Fruit fly (Drosophila melanogaster) whole organism, wandering third instar larva: ENCODE data around the gene Tctp.

Source experiments
- CG32264 ChIP-seq: fragments of 200-800 bp; sonication (Bioruptor generic); optimal IDR thresholded peaks from 2 replicates; lab custom pipeline; 2016; ENCODE audit warnings: missing biosample characterization, missing genetic modification characterization
- Dfd ChIP-seq: fragments of >200 bp; optimal IDR thresholded peaks from 2 replicates; lab custom pipeline; 2017; ENCODE audit warnings: missing biosample characterization, missing genetic modification characterization
- Dif ChIP-seq: fragments of 200-275, 200-300 bp; sonication (Bioruptor generic); optimal IDR thresholded peaks from 2 replicates; lab custom pipeline; 2018; ENCODE audit warnings: missing biosample characterization, missing genetic modification characterization; ENCODE audit not compliant: partially characterized antibody
- br ChIP-seq: fragments of 200-800 bp; sonication (Bioruptor generic); optimal IDR thresholded peaks from 2 replicates; lab custom pipeline; 2016; ENCODE audit warnings: missing biosample characterization, missing genetic modification characterization
- dmrt93B ChIP-seq: fragments of 200-800 bp; sonication (Bioruptor generic); optimal IDR thresholded peaks from 2 replicates; lab custom pipeline; 2018; ENCODE audit warnings: missing biosample characterization, mild to moderate bottlenecking, missing genetic modification characterization
- pan ChIP-seq: fragments of >200 bp; optimal IDR thresholded peaks from 2 replicates; lab custom pipeline; 2017
- psq ChIP-seq: fragments of 200-800 bp; sonication (Bioruptor generic); optimal IDR thresholded peaks from 3 replicates; lab custom pipeline; 2017; ENCODE audit warnings: missing biosample characterization, mild to moderate bottlenecking, missing genetic modification characterization, moderate library complexity
- sage ChIP-seq: fragments of 200-800 bp; sonication (Bioruptor generic); optimal IDR thresholded peaks from 2 replicates; lab custom pipeline; 2016; ENCODE audit warnings: missing biosample characterization, mild to moderate bottlenecking, missing genetic modification characterization
- woc ChIP-seq: sonication (Bioruptor generic); optimal IDR thresholded peaks from 2 replicates; lab custom pipeline; 2016; ENCODE audit warnings: missing biosample characterization, mild to moderate bottlenecking, missing genetic modification characterization

DNA sequence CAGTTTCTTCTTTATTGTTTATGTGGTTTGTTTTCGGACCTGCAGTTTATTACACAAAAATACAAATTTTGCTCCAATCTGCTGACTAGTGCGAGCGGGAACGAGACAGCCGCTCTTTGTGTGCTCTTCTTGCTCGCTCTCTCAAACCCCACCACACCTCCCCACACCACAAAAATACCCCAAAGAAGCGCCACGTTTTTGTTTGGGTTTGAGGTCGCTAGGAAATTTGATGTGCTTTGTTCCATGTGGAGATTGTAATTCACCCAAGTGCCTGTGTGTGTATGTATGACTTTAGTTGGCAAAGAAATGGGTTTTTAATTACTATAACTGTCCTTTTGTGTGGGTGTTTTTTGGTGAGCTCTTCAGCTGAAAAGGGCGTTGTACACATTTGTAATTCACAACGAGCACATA is 12.0 kb upstream of the Tctp start:
- TF ChIP-seq CG32264 (GFP tag; lab: Kevin White, UChicago) = no peak
- peak; percentile 19 for TF ChIP-seq Dif (GFP tag; lab: Kevin White, UChicago)
- peak; percentile 48 for TF ChIP-seq psq (GFP tag; lab: Kevin White, UChicago)
- peak; percentile 79 for TF ChIP-seq woc (GFP tag; lab: Kevin White, UChicago)
- no peak for TF ChIP-seq dmrt93B (GFP tag; lab: Kevin White, UChicago)
- TF ChIP-seq Dfd = no peak
- TF ChIP-seq pan = no peak
- TF ChIP-seq br (GFP tag; lab: Kevin White, UChicago) = peak; percentile 38
- no peak for TF ChIP-seq sage
